Fruit fly (Drosophila melanogaster) whole organism, embryonic: ENCODE measurements around the gene CG1738.

ENCODE experiments used
- Ada2b ChIP-seq: fragments of 200-800 bp; sonication (Bioruptor generic); IDR thresholded peaks from 2 replicates; pipeline ENCODE4 v1.3.6; 2022; ENCODE audit warnings: missing biosample characterization, missing genetic modification characterization
- Atf3 ChIP-seq: fragments of 200-800 bp; sonication (Bioruptor generic); optimal IDR thresholded peaks from 3 replicates; lab custom pipeline; 2016; ENCODE audit warnings: missing biosample characterization, missing genetic modification characterization
- BtbVII ChIP-seq: fragments of 200-800 bp; sonication (Bioruptor generic); optimal IDR thresholded peaks from 3 replicates; lab custom pipeline; 2017; ENCODE audit warnings: missing biosample characterization, mild to moderate bottlenecking, missing genetic modification characterization
- CG10979 ChIP-seq: fragments of 200-800 bp; sonication (Bioruptor generic); optimal IDR thresholded peaks from 2 replicates; lab custom pipeline; 2018; ENCODE audit warnings: missing biosample characterization, mild to moderate bottlenecking, missing genetic modification characterization, moderate library complexity
- CG12236 ChIP-seq: fragments of 200-800 bp; sonication (Bioruptor generic); optimal IDR thresholded peaks from 2 replicates; lab custom pipeline; 2016; ENCODE audit warnings: missing biosample characterization, missing genetic modification characterization
- CG12391 ChIP-seq: fragments of 200-800 bp; sonication (Bioruptor generic); optimal IDR thresholded peaks from 3 replicates; lab custom pipeline; 2018; ENCODE audit warnings: missing biosample characterization, mild to moderate bottlenecking, missing genetic modification characterization, moderate library complexity
- CG13775 ChIP-seq: fragments of 200-800 bp; sonication (Bioruptor generic); optimal IDR thresholded peaks from 3 replicates; lab custom pipeline; 2017; ENCODE audit warnings: missing biosample characterization, mild to moderate bottlenecking, missing genetic modification characterization
- CG15601 ChIP-seq: fragments of 200-800 bp; sonication (Bioruptor generic); optimal IDR thresholded peaks from 3 replicates; lab custom pipeline; 2019; ENCODE audit warnings: missing biosample characterization, mild to moderate bottlenecking, missing genetic modification characterization, moderate library complexity
- CG1603 ChIP-seq: fragments of 200-800 bp; sonication (Bioruptor generic); optimal IDR thresholded peaks from 2 replicates; lab custom pipeline; 2019; ENCODE audit warnings: missing biosample characterization, mild to moderate bottlenecking, missing genetic modification characterization, moderate library complexity
- CG18476 ChIP-seq: fragments of 200-800 bp; sonication (Bioruptor generic); optimal IDR thresholded peaks from 2 replicates; lab custom pipeline; 2016; ENCODE audit warnings: missing biosample characterization, mild to moderate bottlenecking, missing genetic modification characterization
- CG30020 ChIP-seq: fragments of 200-800 bp; optimal IDR thresholded peaks from 2 replicates; lab custom pipeline; 2019; ENCODE audit warnings: missing biosample characterization, mild to moderate bottlenecking, missing genetic modification characterization, moderate library complexity
- CG30403 ChIP-seq: fragments of 200-800 bp; sonication (Bioruptor generic); optimal IDR thresholded peaks from 3 replicates; lab custom pipeline; 2016; ENCODE audit warnings: missing biosample characterization, missing genetic modification characterization
- CG4707 ChIP-seq: fragments of 200-800 bp; sonication (Bioruptor generic); optimal IDR thresholded peaks from 2 replicates; lab custom pipeline; 2018; ENCODE audit warnings: missing biosample characterization, mild to moderate bottlenecking, missing genetic modification characterization, moderate library complexity
- CG7839 ChIP-seq: fragments of 200-800 bp; sonication (Bioruptor generic); optimal IDR thresholded peaks from 3 replicates; lab custom pipeline; 2018; ENCODE audit warnings: missing biosample characterization, mild to moderate bottlenecking, missing genetic modification characterization, moderate library complexity
- CG8281 ChIP-seq: fragments of 200-800 bp; sonication (Bioruptor generic); optimal IDR thresholded peaks from 2 replicates; lab custom pipeline; 2018; ENCODE audit warnings: missing biosample characterization, mild to moderate bottlenecking, missing genetic modification characterization, moderate library complexity
- CG8388 ChIP-seq: fragments of 200-800 bp; sonication (Bioruptor generic); optimal IDR thresholded peaks from 2 replicates; lab custom pipeline; 2019; ENCODE audit warnings: missing biosample characterization, mild to moderate bottlenecking, missing genetic modification characterization, moderate library complexity
- CG8478 ChIP-seq: fragments of >200 bp; optimal IDR thresholded peaks from 2 replicates; lab custom pipeline; 2018
- CG8944 ChIP-seq: fragments of 200-800 bp; sonication (Bioruptor generic); optimal IDR thresholded peaks from 3 replicates; lab custom pipeline; 2016; ENCODE audit warnings: missing biosample characterization, missing genetic modification characterization
- CG9215 ChIP-seq: fragments of 200-800 bp; sonication (Bioruptor generic); IDR thresholded peaks from 2 replicates; pipeline ENCODE4 v1.3.6; 2022; ENCODE audit warnings: missing biosample characterization, missing genetic modification characterization
- D19A ChIP-seq: fragments of 200-800 bp; optimal IDR thresholded peaks from 3 replicates; lab custom pipeline; 2019; ENCODE audit warnings: missing biosample characterization, mild to moderate bottlenecking, missing genetic modification characterization, moderate library complexity
- D19B ChIP-seq: fragments of 200-800 bp; sonication (Bioruptor generic); optimal IDR thresholded peaks from 2 replicates; lab custom pipeline; 2017; ENCODE audit warnings: missing biosample characterization, mild to moderate bottlenecking, missing genetic modification characterization
- Dbx ChIP-seq: fragments of 200-800 bp; sonication (Bioruptor generic); IDR thresholded peaks from 3 replicates; pipeline ENCODE4 v1.3.6; 2022; ENCODE audit warnings: missing biosample characterization, missing genetic modification characterization
- E2f2 ChIP-seq: fragments of 200-800 bp; sonication (Bioruptor generic); IDR thresholded peaks from 2 replicates; pipeline ENCODE4 v1.3.6; 2022; ENCODE audit warnings: missing biosample characterization, missing genetic modification characterization
- HLH4C ChIP-seq: fragments of 200-800 bp; sonication (Bioruptor generic); IDR thresholded peaks from 3 replicates; pipeline ENCODE4 v1.3.6; 2022; ENCODE audit warnings: missing biosample characterization, missing genetic modification characterization; ENCODE audit not compliant: partially characterized antibody
- HLHmδ ChIP-seq: fragments of 200-800 bp; sonication (Bioruptor generic); optimal IDR thresholded peaks from 2 replicates; lab custom pipeline; 2018; ENCODE audit warnings: missing biosample characterization, mild to moderate bottlenecking, missing genetic modification characterization, moderate library complexity
- Hmx ChIP-seq: fragments of 200-800 bp; sonication (Bioruptor generic); optimal IDR thresholded peaks from 2 replicates; lab custom pipeline; 2016; ENCODE audit warnings: missing biosample characterization, missing genetic modification characterization
- Lpt ChIP-seq: fragments of >200 bp; optimal IDR thresholded peaks from 2 replicates; lab custom pipeline; 2018; ENCODE audit warnings: missing biosample characterization, missing genetic modification characterization
- Pdp1 ChIP-seq, 2 experiments: fragments of 200-800 bp; sonication (Bioruptor generic); optimal IDR thresholded peaks; 3 replicates each; lab custom pipeline; 2016; ENCODE audit warnings: missing biosample characterization in 2 of 2, missing genetic modification characterization in 2 of 2, mild to moderate bottlenecking in 1 of 2, moderate library complexity in 1 of 2
- Taf1 ChIP-seq: fragments of 200-800 bp; sonication (Bioruptor generic); IDR thresholded peaks from 2 replicates; pipeline ENCODE4 v1.3.6; 2022; ENCODE audit warnings: missing biosample characterization, missing genetic modification characterization
- bsh ChIP-seq, 2 experiments: fragments of 200-800 bp; sonication (Bioruptor generic); optimal IDR thresholded peaks; 2 replicates each; lab custom pipeline; 2017 to 2018; ENCODE audit warnings: mild to moderate bottlenecking in 2 of 2, missing biosample characterization in 2 of 2, missing genetic modification characterization in 2 of 2, moderate library complexity in 1 of 2
- btn ChIP-seq: fragments of 200-800 bp; sonication (Bioruptor generic); optimal IDR thresholded peaks from 2 replicates; lab custom pipeline; 2016; ENCODE audit warnings: missing biosample characterization, missing genetic modification characterization
- cas ChIP-seq: fragments of 200-800 bp; sonication (Bioruptor generic); IDR thresholded peaks from 2 replicates; pipeline ENCODE4 v1.3.6; 2022; ENCODE audit warnings: missing biosample characterization, missing genetic modification characterization
- crol ChIP-seq: fragments of 200-800 bp; sonication (Bioruptor generic); IDR thresholded peaks from 2 replicates; pipeline ENCODE4 v1.3.6; 2022; ENCODE audit warnings: missing biosample characterization, missing genetic modification characterization
- dmrt11E ChIP-seq: fragments of 200-800 bp; sonication (Bioruptor generic); optimal IDR thresholded peaks from 3 replicates; lab custom pipeline; 2018; ENCODE audit warnings: missing biosample characterization, mild to moderate bottlenecking, missing genetic modification characterization, moderate library complexity
- eve ChIP-seq, 2 experiments: fragments of >200 bp; optimal IDR thresholded peaks; 2 replicates each; lab custom pipeline; 2017; ENCODE audit warnings: missing biosample characterization in 2 of 2, missing genetic modification characterization in 2 of 2
- grau ChIP-seq: fragments of 200-800 bp; optimal IDR thresholded peaks from 3 replicates; lab custom pipeline; 2019; ENCODE audit warnings: missing biosample characterization, mild to moderate bottlenecking, missing genetic modification characterization, moderate library complexity
- jigr1 ChIP-seq: fragments of 200-800 bp; sonication (Bioruptor generic); IDR thresholded peaks from 3 replicates; pipeline ENCODE4 v1.3.6; 2022; ENCODE audit warnings: missing biosample characterization, missing genetic modification characterization
- lmd ChIP-seq: fragments of 200-800 bp; sonication (Bioruptor generic); IDR thresholded peaks from 2 replicates; pipeline ENCODE4 v1.3.6; 2022; ENCODE audit warnings: missing biosample characterization, missing genetic modification characterization
- pb ChIP-seq: fragments of 200-800 bp; sonication (Bioruptor generic); optimal IDR thresholded peaks from 3 replicates; lab custom pipeline; 2016; ENCODE audit warnings: missing biosample characterization, missing genetic modification characterization
- pfk ChIP-seq: fragments of 200-800 bp; sonication (Bioruptor generic); optimal IDR thresholded peaks from 2 replicates; lab custom pipeline; 2018; ENCODE audit warnings: missing biosample characterization, mild to moderate bottlenecking, missing genetic modification characterization, moderate library complexity
- pho ChIP-seq: fragments of 200-800 bp; sonication (Bioruptor generic); optimal IDR thresholded peaks from 2 replicates; lab custom pipeline; 2016; ENCODE audit warnings: missing biosample characterization, missing genetic modification characterization
- phol ChIP-seq: fragments of 200-800 bp; sonication (Bioruptor generic); optimal IDR thresholded peaks from 3 replicates; lab custom pipeline; 2018; ENCODE audit warnings: missing biosample characterization, mild to moderate bottlenecking, missing genetic modification characterization, moderate library complexity
- psq ChIP-seq: fragments of 200-800 bp; sonication (Bioruptor generic); optimal IDR thresholded peaks from 2 replicates; lab custom pipeline; 2017; ENCODE audit warnings: missing biosample characterization, missing genetic modification characterization
- ranshi ChIP-seq: fragments of 200-800 bp; sonication (Bioruptor generic); IDR thresholded peaks from 2 replicates; pipeline ENCODE4 v1.3.6; 2022; ENCODE audit warnings: missing biosample characterization, missing genetic modification characterization
- row ChIP-seq: fragments of 200-800 bp; sonication (Bioruptor generic); IDR thresholded peaks from 3 replicates; pipeline ENCODE4 v1.3.6; 2022; ENCODE audit warnings: missing biosample characterization, missing genetic modification characterization
- run ChIP-seq: fragments of 200-800 bp; sonication (Bioruptor generic); optimal IDR thresholded peaks from 3 replicates; lab custom pipeline; 2018; ENCODE audit warnings: missing biosample characterization, mild to moderate bottlenecking, missing genetic modification characterization
- salm ChIP-seq: fragments of 200-800 bp; sonication (Bioruptor generic); optimal IDR thresholded peaks from 2 replicates; lab custom pipeline; 2018; ENCODE audit warnings: missing biosample characterization, mild to moderate bottlenecking, missing genetic modification characterization
- slbo ChIP-seq: fragments of 200-800 bp; sonication (Bioruptor generic); IDR thresholded peaks from 2 replicates; pipeline ENCODE4 v1.3.6; 2022; ENCODE audit warnings: missing biosample characterization, missing genetic modification characterization
- sqz ChIP-seq: fragments of 200-800 bp; sonication (Bioruptor generic); optimal IDR thresholded peaks from 3 replicates; lab custom pipeline; 2018; ENCODE audit warnings: missing biosample characterization, mild to moderate bottlenecking, missing genetic modification characterization
- trem ChIP-seq: fragments of 200-800 bp; optimal IDR thresholded peaks from 3 replicates; lab custom pipeline; 2019; ENCODE audit warnings: missing biosample characterization, mild to moderate bottlenecking, missing genetic modification characterization, moderate library complexity
- zfh1 ChIP-seq: fragments of 200-800 bp; sonication (Bioruptor generic); IDR thresholded peaks from 3 replicates; pipeline ENCODE4 v1.3.6; 2022; ENCODE audit warnings: missing biosample characterization, missing genetic modification characterization

The CG1738 gene

dm6 chrX:11340719-11341322 lies 8.0 kb upstream of the CG1738 start (continued):
- TF ChIP-seq pb (GFP tag; lab: Kevin White, UChicago) (no peak), eve (GFP tag; optimal IDR thresholded peaks at IDR 0.05; lab: Kevin White, UChicago) (no peak), HLHmδ (GFP tag; lab: Kevin White, UChicago) (no peak), lmd (GFP tag; lab: Robert Waterston, UW) (0 out of 2 replicates have a peak, but pooled peaks have one; percentile 5), CG13775 (GFP tag; lab: Kevin White, UChicago) (peak; percentile 21), CG30403 (GFP tag; lab: Kevin White, UChicago) (peak; percentile 43), BtbVII (GFP tag; lab: Kevin White, UChicago) (no peak), sqz (GFP tag; lab: Kevin White, UChicago) (no peak), psq (GFP tag; lab: Kevin White, UChicago) (no peak), grau (tag; lab: Kevin White, UChicago) (peak; percentile 87), jigr1 (GFP tag; lab: Robert Waterston, UW) (no peak), Taf1 (GFP tag; lab: Robert Waterston, UW) (no peak), Lpt (GFP tag; lab: Kevin White, UChicago) (no peak), CG7839 (tag; lab: Kevin White, UChicago) (peak; percentile 2), row (GFP tag; lab: Robert Waterston, UW) (peak; percentile 69), D19A (tag; lab: Kevin White, UChicago) (no peak), CG30020 (no peak), Hmx (no peak), CG8281 (no peak), D19B (no peak), Atf3 (no peak), CG18476 (GFP tag; lab: Kevin White, UChicago) (no peak), phol (tag; lab: Kevin White, UChicago) (peak; percentile 4), CG8478 (lab: Kevin White, UChicago) (no peak), pfk (GFP tag; lab: Kevin White, UChicago) (no peak), HLH4C (no peak), CG8388 (GFP tag; lab: Kevin White, UChicago) (peak; percentile 23), bsh (GFP tag; optimal IDR thresholded peaks at IDR 0.05; lab: Kevin White, UChicago) (peak in 1 of 2 experiments; percentile 16), CG4707 (GFP tag; lab: Kevin White, UChicago) (no peak), CG9215 (GFP tag; lab: Robert Waterston, UW) (peak; percentile 66), Ada2b (no peak), E2f2 (GFP tag; lab: Robert Waterston, UW) (no peak), zfh1 (0 out of 3 replicates have a peak, but pooled peaks have one; percentile 27), CG10979 (tag; lab: Kevin White, UChicago) (peak; percentile 24), CG12391 (peak; percentile 18), CG1603 (tag; lab: Kevin White, UChicago) (peak; percentile 19), Dbx (GFP tag; lab: Robert Waterston, UW) (no peak), CG12236 (GFP tag; lab: Kevin White, UChicago) (no peak), crol (GFP tag; lab: Robert Waterston, UW) (peak; percentile 88), Pdp1 (GFP tag; optimal IDR thresholded peaks at IDR 0.05; lab: Kevin White, UChicago) (no peak), ranshi (GFP tag; lab: Robert Waterston, UW) (peak; percentile 12; the same call in 1 of the 2 replicates), CG15601 (tag; lab: Kevin White, UChicago) (peak; percentile 5), pho (no peak), cas (GFP tag; lab: Robert Waterston, UW) (no peak), CG8944 (GFP tag; lab: Kevin White, UChicago) (no peak), slbo (peak; percentile 29; the same call in 1 of the 2 replicates), salm (tag; lab: Kevin White, UChicago) (no peak), dmrt11E (tag; lab: Kevin White, UChicago) (peak; percentile 17), run (no peak), btn (GFP tag; lab: Kevin White, UChicago) (no peak), trem (no peak)
